Fruit fly (Drosophila melanogaster): Measurements from ENCODE around the gene NimA.

dm6 chr2L:13963467-13964122 lies 6.3 kb downstream of the NimA start, which contains the start of gene NimB1:
- TF ChIP-seq CG3407 (GFP tag; optimal IDR thresholded peaks at IDR 0.05) (no peak), stwl (tag; optimal IDR thresholded peaks at IDR 0.05) (no peak), CG32767 (GFP tag; IDR thresholded peaks at IDR 0.05) (no peak), Ptx1 (GFP tag; IDR thresholded peaks at IDR 0.05) (no peak)
